Worm (Caenorhabditis elegans): ENCODE data around the gene npp-21.

The npp-21 gene

ce11 chrII:7631171-7631570, 31.7 kb downstream of the npp-21 start:
- no peak for TF ChIP-seq snpc-4 (tag; optimal IDR thresholded peaks at IDR 0.05)
- no peak for TF ChIP-seq nhr-76 (tag; optimal IDR thresholded peaks at IDR 0.05)
- no peak for TF ChIP-seq cnd-1 (tag; optimal IDR thresholded peaks at IDR 0.05)
- TF ChIP-seq mab-5 (tag; optimal IDR thresholded peaks at IDR 0.05): no peak
- no peak for TF ChIP-seq unc-120 (tag; optimal IDR thresholded peaks at IDR 0.05; ENCODE audit: poor library complexity, severe bottlenecking)
- peak; percentile 95 for TF ChIP-seq ham-2 (GFP tag; optimal IDR thresholded peaks at IDR 0.05)
- TF ChIP-seq ceh-43 (GFP tag; optimal IDR thresholded peaks at IDR 0.05): no peak
- TF ChIP-seq elt-3 (tag; optimal IDR thresholded peaks at IDR 0.05): peak; percentile 53
- no peak for TF ChIP-seq unc-39 (tag; optimal IDR thresholded peaks at IDR 0.05)
- TF ChIP-seq blmp-1 (tag; optimal IDR thresholded peaks at IDR 0.05): peak; percentile 40
- TF ChIP-seq elt-1 (tag; optimal IDR thresholded peaks at IDR 0.05; ENCODE audit: borderline replicate concordance, insufficient read depth): peak; percentile 40
- no peak for TF ChIP-seq ztf-11 (tag; optimal IDR thresholded peaks at IDR 0.05)
- TF ChIP-seq nhr-237 (tag; optimal IDR thresholded peaks at IDR 0.05): peak; percentile 35
- TF ChIP-seq unc-62 (GFP tag; optimal IDR thresholded peaks at IDR 0.05): peak; percentile 39
- TF ChIP-seq ceh-39 (tag; optimal IDR thresholded peaks at IDR 0.05): no peak
- TF ChIP-seq ces-1 (GFP tag; optimal IDR thresholded peaks at IDR 0.05): no peak
- TF ChIP-seq lsy-2 (tag; optimal IDR thresholded peaks at IDR 0.05): no peak
- no peak for TF ChIP-seq mep-1 (tag; optimal IDR thresholded peaks at IDR 0.05)
- no peak for TF ChIP-seq M03D4.4 (tag; optimal IDR thresholded peaks at IDR 0.05)
- no peak for TF ChIP-seq nhr-12 (tag; optimal IDR thresholded peaks at IDR 0.05)
- TF ChIP-seq hlh-1 (tag; optimal IDR thresholded peaks at IDR 0.05): no peak
- no peak for TF ChIP-seq zip-8 (tag; optimal IDR thresholded peaks at IDR 0.05)
- no peak for TF ChIP-seq flh-1 (GFP tag; optimal IDR thresholded peaks at IDR 0.05)
- no peak for TF ChIP-seq ceh-83 (GFP tag; optimal IDR thresholded peaks at IDR 0.05)
- no peak for TF ChIP-seq lin-13 (tag; optimal IDR thresholded peaks at IDR 0.05)

ce11 chrII:7631677-7632210, 32.3 kb downstream of the npp-21 start:
- TF ChIP-seq ces-1 (GFP tag; optimal IDR thresholded peaks at IDR 0.05): peak; percentile 83
- TF ChIP-seq cnd-1 (tag; optimal IDR thresholded peaks at IDR 0.05): no peak
- TF ChIP-seq ceh-39 (tag; optimal IDR thresholded peaks at IDR 0.05): no peak

ce11 chrII:7635296-7635695, 35.8 kb downstream of the npp-21 start:
- TF ChIP-seq elt-1 (tag; optimal IDR thresholded peaks at IDR 0.05; ENCODE audit: borderline replicate concordance, insufficient read depth) (no peak), ceh-43 (GFP tag; optimal IDR thresholded peaks at IDR 0.05) (no peak), unc-120 (tag; optimal IDR thresholded peaks at IDR 0.05; ENCODE audit: poor library complexity, severe bottlenecking) (no peak), tbx-8 (GFP tag; optimal IDR thresholded peaks at IDR 0.05) (no peak)

ce11 chrII:7636941-7637340, 37.5 kb downstream of the npp-21 start:
- TF ChIP-seq mab-5 (tag; optimal IDR thresholded peaks at IDR 0.05) (no peak), tbx-8 (GFP tag; optimal IDR thresholded peaks at IDR 0.05) (no peak), lin-32 (GFP tag; optimal IDR thresholded peaks at IDR 0.05) (no peak), flh-1 (GFP tag; optimal IDR thresholded peaks at IDR 0.05) (no peak), sem-2 (GFP tag; optimal IDR thresholded peaks at IDR 0.05) (no peak), hlh-1 (tag; optimal IDR thresholded peaks at IDR 0.05) (no peak), nhr-237 (tag; optimal IDR thresholded peaks at IDR 0.05) (no peak), ham-2 (GFP tag; optimal IDR thresholded peaks at IDR 0.05) (no peak), blmp-1 (tag; optimal IDR thresholded peaks at IDR 0.05) (no peak), nhr-76 (tag; optimal IDR thresholded peaks at IDR 0.05) (no peak), bed-3 (GFP tag; optimal IDR thresholded peaks at IDR 0.05) (no peak), ceh-43 (GFP tag; optimal IDR thresholded peaks at IDR 0.05) (no peak), lin-13 (tag; optimal IDR thresholded peaks at IDR 0.05) (no peak), nhr-2 (tag; optimal IDR thresholded peaks at IDR 0.05) (no peak), unc-39 (tag; optimal IDR thresholded peaks at IDR 0.05) (no peak), pha-4 (tag; optimal IDR thresholded peaks at IDR 0.05) (no peak), unc-120 (tag; optimal IDR thresholded peaks at IDR 0.05; ENCODE audit: poor library complexity, severe bottlenecking) (no peak)

DNA sequence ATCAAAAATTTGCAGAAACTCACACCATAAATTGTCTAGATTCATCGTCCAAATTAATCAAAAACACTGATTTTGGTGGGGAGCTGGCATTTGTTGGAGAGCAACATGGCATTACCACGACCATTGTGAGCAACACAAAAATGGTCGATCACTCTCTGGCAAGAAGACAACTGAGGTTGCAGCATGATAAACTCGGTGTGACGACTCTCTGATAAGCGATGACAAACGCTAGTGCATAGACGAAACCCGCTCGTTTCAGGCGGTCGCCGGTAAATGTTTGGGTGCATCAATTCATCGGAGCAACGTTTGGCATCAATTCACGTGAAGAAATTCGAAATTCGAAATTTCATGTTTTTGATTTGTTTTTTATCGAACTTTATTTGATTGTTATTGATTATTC, 39.6 kb downstream of the npp-21 start:
- no peak for TF ChIP-seq lin-13 (tag; optimal IDR thresholded peaks at IDR 0.05)
- TF ChIP-seq mab-5 (tag; optimal IDR thresholded peaks at IDR 0.05): no peak
- no peak for TF ChIP-seq ces-1 (GFP tag; optimal IDR thresholded peaks at IDR 0.05)
- no peak for TF ChIP-seq sptf-1 (tag; optimal IDR thresholded peaks at IDR 0.05)
- no peak for TF ChIP-seq mls-2 (tag; optimal IDR thresholded peaks at IDR 0.05)
- TF ChIP-seq drap-1 (GFP tag; optimal IDR thresholded peaks at IDR 0.05): no peak
- no peak for TF ChIP-seq nhr-2 (tag; optimal IDR thresholded peaks at IDR 0.05)
- TF ChIP-seq ztf-11 (tag; optimal IDR thresholded peaks at IDR 0.05): no peak
